Fruit fly (Drosophila melanogaster) whole organism, adult: ENCODE data around the gene Sema1a.

Experiments
- CG11617 ChIP-seq: fragments of 200-800 bp; sonication (Bioruptor generic); optimal IDR thresholded peaks from 2 replicates; lab custom pipeline; 2017; ENCODE audit warnings: mild to moderate bottlenecking, missing biosample characterization, missing genetic modification reagents, missing genetic modification characterization
- CG14711 ChIP-seq: fragments of 200-800 bp; sonication (Bioruptor generic); optimal IDR thresholded peaks from 2 replicates; lab custom pipeline; 2018; ENCODE audit warnings: missing biosample characterization, mild to moderate bottlenecking, missing genetic modification characterization, moderate library complexity
- CG1620 ChIP-seq: fragments of 200-800 bp; sonication (Bioruptor generic); optimal IDR thresholded peaks from 2 replicates; lab custom pipeline; 2016; ENCODE audit warnings: missing biosample characterization, missing genetic modification characterization
- CG5204 ChIP-seq: fragments of 200-800 bp; sonication (Bioruptor generic); optimal IDR thresholded peaks from 2 replicates; lab custom pipeline; 2016; ENCODE audit warnings: missing biosample characterization, missing genetic modification characterization
- CG7101 ChIP-seq: fragments of 200-800 bp; sonication (Bioruptor generic); optimal IDR thresholded peaks from 2 replicates; lab custom pipeline; 2018; ENCODE audit warnings: missing biosample characterization, mild to moderate bottlenecking, missing genetic modification characterization, moderate library complexity
- Mnt ChIP-seq: fragments of 200-800 bp; sonication (Bioruptor generic); optimal IDR thresholded peaks from 2 replicates; lab custom pipeline; 2016; ENCODE audit warnings: missing biosample characterization, mild to moderate bottlenecking, missing genetic modification characterization
- cic ChIP-seq: fragments of 200-800 bp; sonication (Bioruptor generic); optimal IDR thresholded peaks from 2 replicates; lab custom pipeline; 2017; ENCODE audit warnings: missing biosample characterization, mild to moderate bottlenecking, missing genetic modification characterization, moderate library complexity
- cnc ChIP-seq, 2 experiments: fragments of >200 bp; optimal IDR thresholded peaks; 2 replicates each; lab custom pipeline; 2017
- kay ChIP-seq: fragments of 200-800 bp; sonication (Bioruptor generic); peaks from one replicate; lab custom pipeline; 2016; ENCODE audit warnings: missing biosample characterization, missing genetic modification characterization, borderline replicate concordance
- pad ChIP-seq: fragments of 200-800 bp; sonication (Bioruptor generic); optimal IDR thresholded peaks from 3 replicates; lab custom pipeline; 2017; ENCODE audit warnings: missing biosample characterization, missing genetic modification characterization, mild to moderate bottlenecking, moderate library complexity, missing genetic modification reagents

dm6 chr2L:8506729-8507128 is 35.2 kb upstream of the Sema1a start, which contains the start of gene Dh31:
- TF ChIP-seq kay (GFP tag; lab: Kevin White, UChicago): no peak
- TF ChIP-seq pad (GFP tag; lab: Kevin White, UChicago): no peak
- no peak for TF ChIP-seq CG11617 (GFP tag; lab: Kevin White, UChicago)
- TF ChIP-seq cnc (optimal IDR thresholded peaks at IDR 0.05; lab: Kevin White, UChicago): no peak
- TF ChIP-seq Mnt: no peak
- TF ChIP-seq CG7101 (tag; lab: Kevin White, UChicago): no peak
- no peak for TF ChIP-seq CG14711 (tag; lab: Kevin White, UChicago)
- no peak for TF ChIP-seq CG1620 (GFP tag; lab: Kevin White, UChicago)
- no peak for TF ChIP-seq cic (GFP tag; lab: Kevin White, UChicago)
- no peak for TF ChIP-seq CG5204 (GFP tag; lab: Kevin White, UChicago)
